Fruit fly (Drosophila melanogaster) whole organism, pupa: ENCODE results near the gene Lrr47.
A peak's percentile ranks its signal among the peaks of the same experiment; 100 is the strongest.

Source experiments
- CG10348 ChIP-seq: fragments of 200-800 bp; sonication (Bioruptor generic); IDR thresholded peaks from 2 replicates; pipeline ENCODE4 v1.3.6; 2022; ENCODE audit warnings: missing biosample characterization, missing genetic modification characterization
- CG12605 ChIP-seq: fragments of 200-800 bp; sonication (Bioruptor generic); IDR thresholded peaks from 2 replicates; pipeline ENCODE4 v1.3.6; 2022; ENCODE audit warnings: missing biosample characterization, missing genetic modification characterization
- CG13204 ChIP-seq: fragments of 200-800 bp; sonication (Bioruptor generic); optimal IDR thresholded peaks from 2 replicates; lab custom pipeline; 2018; ENCODE audit warnings: missing biosample characterization, mild to moderate bottlenecking, missing genetic modification characterization, moderate library complexity
- CG14655 ChIP-seq: fragments of 200-800 bp; sonication (Bioruptor generic); optimal IDR thresholded peaks from 3 replicates; lab custom pipeline; 2017; ENCODE audit warnings: mild to moderate bottlenecking, missing biosample characterization, missing genetic modification reagents, missing genetic modification characterization
- CG15710 ChIP-seq: fragments of 200-800 bp; sonication (Bioruptor generic); optimal IDR thresholded peaks from 2 replicates; lab custom pipeline; 2018; ENCODE audit warnings: missing biosample characterization, mild to moderate bottlenecking, missing genetic modification characterization, moderate library complexity
- CG17806 ChIP-seq: fragments of 200-800 bp; sonication (Bioruptor generic); optimal IDR thresholded peaks from 2 replicates; lab custom pipeline; 2018; ENCODE audit warnings: missing biosample characterization, mild to moderate bottlenecking, missing genetic modification characterization, moderate library complexity
- CG32121 ChIP-seq: fragments of 200-800 bp; sonication (Bioruptor generic); IDR thresholded peaks from 2 replicates; pipeline ENCODE4 v1.3.6; 2022; ENCODE audit warnings: missing biosample characterization, missing genetic modification characterization
- CG34367 ChIP-seq: fragments of 200-800 bp; sonication (Bioruptor generic); optimal IDR thresholded peaks from 2 replicates; lab custom pipeline; 2018; ENCODE audit warnings: missing biosample characterization, mild to moderate bottlenecking, missing genetic modification characterization
- CG4496 ChIP-seq: fragments of 200-800 bp; sonication (Bioruptor generic); IDR thresholded peaks from 3 replicates; pipeline ENCODE4 v1.3.6; 2022; ENCODE audit warnings: missing biosample characterization, missing genetic modification characterization
- CG8159 ChIP-seq: fragments of 200-800 bp; sonication (Bioruptor generic); optimal IDR thresholded peaks from 3 replicates; lab custom pipeline; 2018; ENCODE audit warnings: missing biosample characterization, mild to moderate bottlenecking, missing genetic modification characterization, moderate library complexity
- CG8301 ChIP-seq: fragments of 200-800 bp; sonication (Bioruptor generic); optimal IDR thresholded peaks from 2 replicates; lab custom pipeline; 2018; ENCODE audit warnings: missing biosample characterization, mild to moderate bottlenecking, missing genetic modification characterization
- CG9948 ChIP-seq: fragments of 200-800 bp; sonication (Bioruptor generic); optimal IDR thresholded peaks from 2 replicates; lab custom pipeline; 2018; ENCODE audit warnings: missing biosample characterization, mild to moderate bottlenecking, missing genetic modification characterization, moderate library complexity
- D1 ChIP-seq: fragments of 200-800 bp; sonication (Bioruptor generic); optimal IDR thresholded peaks from 2 replicates; lab custom pipeline; 2018; ENCODE audit warnings: missing biosample characterization, mild to moderate bottlenecking, missing genetic modification characterization, moderate library complexity
- EcR ChIP-seq: fragments of 200-800 bp; sonication (Bioruptor generic); optimal IDR thresholded peaks from 3 replicates; lab custom pipeline; 2019; ENCODE audit warnings: missing biosample characterization, missing genetic modification characterization, mild to moderate bottlenecking, moderate library complexity, missing genetic modification reagents
- Ets98B ChIP-seq: fragments of 200-800 bp; sonication (Bioruptor generic); IDR thresholded peaks from 2 replicates; pipeline ENCODE4 v1.3.6; 2022; ENCODE audit warnings: missing biosample characterization, missing genetic modification characterization
- Pif1A ChIP-seq: fragments of 200-800 bp; sonication (Bioruptor generic); optimal IDR thresholded peaks from 3 replicates; lab custom pipeline; 2016; ENCODE audit warnings: missing biosample characterization, missing genetic modification characterization
- Pif1B ChIP-seq: fragments of 200-800 bp; sonication (Bioruptor generic); optimal IDR thresholded peaks from 3 replicates; lab custom pipeline; 2016; ENCODE audit warnings: missing biosample characterization, missing genetic modification characterization
- Snoo ChIP-seq: fragments of 200-800 bp; sonication (Bioruptor generic); optimal IDR thresholded peaks from 3 replicates; lab custom pipeline; 2017; ENCODE audit warnings: missing biosample characterization, mild to moderate bottlenecking, missing genetic modification characterization, inconsistent platforms
- fd96Ca ChIP-seq: fragments of 200-800 bp; sonication (Bioruptor generic); IDR thresholded peaks from 3 replicates; pipeline ENCODE4 v1.3.6; 2022; ENCODE audit warnings: missing biosample characterization, missing genetic modification characterization
- gl ChIP-seq: fragments of 200-800 bp; sonication (Bioruptor generic); optimal IDR thresholded peaks from 2 replicates; lab custom pipeline; 2018; ENCODE audit warnings: missing biosample characterization, mild to moderate bottlenecking, missing genetic modification characterization
- rn ChIP-seq: fragments of 200-800 bp; sonication (Bioruptor generic); IDR thresholded peaks from 2 replicates; pipeline ENCODE4 v1.3.6; 2022; ENCODE audit warnings: missing biosample characterization, missing genetic modification characterization

Lrr47 gene

dm6 chr2L:10522174-10522893, 5.2 kb downstream of the Lrr47 start:
- TF ChIP-seq CG4496 (GFP tag; lab: Robert Waterston, UW) (0 out of 3 replicates have a peak, but pooled peaks have one; percentile 12), CG10348 (GFP tag; lab: Robert Waterston, UW) (no peak), fd96Ca (GFP tag; lab: Robert Waterston, UW) (0 out of 3 replicates have a peak, but pooled peaks have one; percentile 19), CG8301 (peak; percentile 13), CG14655 (GFP tag; lab: Kevin White, UChicago) (peak; percentile 41), Pif1A (no peak), CG8159 (peak; percentile 28), Ets98B (GFP tag; lab: Robert Waterston, UW) (no peak), EcR (no peak), CG12605 (GFP tag; lab: Robert Waterston, UW) (no peak), CG32121 (GFP tag; lab: Robert Waterston, UW) (peak; percentile 23; the same call in 1 of the 2 replicates), D1 (tag; lab: Kevin White, UChicago) (no peak), CG9948 (peak; percentile 8), Pif1B (GFP tag; lab: Kevin White, UChicago) (no peak), CG15710 (peak; percentile 6), rn (GFP tag; lab: Robert Waterston, UW) (no peak), CG17806 (tag; lab: Kevin White, UChicago) (no peak)
- TF ChIP-seq, all 21 proteins: peak for 8

- no peak for TF ChIP-seq CG10348 (GFP tag; lab: Robert Waterston, UW)
- TF ChIP-seq CG8301: peak; percentile 63
- peak; percentile 39 for TF ChIP-seq Pif1A
- 0 out of 2 replicates have a peak, but pooled peaks have one; percentile 32 for TF ChIP-seq rn (GFP tag; lab: Robert Waterston, UW)
- no peak; the same call in 1 of the 3 replicates for TF ChIP-seq CG4496 (GFP tag; lab: Robert Waterston, UW)
- TF ChIP-seq CG17806 (tag; lab: Kevin White, UChicago): peak; percentile 71
- no peak for TF ChIP-seq CG13204 (GFP tag; lab: Kevin White, UChicago)
- TF ChIP-seq CG8159: peak; percentile 78
- peak; percentile 42 for TF ChIP-seq Snoo (tag; lab: Kevin White, UChicago)
- TF ChIP-seq CG15710: peak; percentile 75
- TF ChIP-seq CG34367: peak; percentile 61
- TF ChIP-seq fd96Ca (GFP tag; lab: Robert Waterston, UW): no peak; the same call in 2 of the 3 replicates
- peak; percentile 69 for TF ChIP-seq CG9948
- peak; percentile 50 for TF ChIP-seq Pif1B (GFP tag; lab: Kevin White, UChicago)
- no peak; the same call in 1 of the 2 replicates for TF ChIP-seq Ets98B (GFP tag; lab: Robert Waterston, UW)
- TF ChIP-seq EcR: no peak
- peak; percentile 58 for TF ChIP-seq gl (tag; lab: Kevin White, UChicago)
- peak; percentile 82; the same call in 1 of the 2 replicates for TF ChIP-seq CG32121 (GFP tag; lab: Robert Waterston, UW)
- no peak; the same call in 1 of the 2 replicates for TF ChIP-seq CG12605 (GFP tag; lab: Robert Waterston, UW)
- TF ChIP-seq CG14655 (GFP tag; lab: Kevin White, UChicago): peak; percentile 69
- TF ChIP-seq D1 (tag; lab: Kevin White, UChicago): no peak
Measured at dm6 chr2L:10526953-10527584, 9.9 kb downstream of the Lrr47 start, which contains the start of gene Lip4. Lip4 (plus strand) TSS chr2L:10527572.

dm6 chr2L:10528984-10529383, 11.8 kb downstream of the Lrr47 start:
- no peak for TF ChIP-seq CG34367
- TF ChIP-seq Snoo (tag; lab: Kevin White, UChicago): no peak
- no peak for TF ChIP-seq CG9948
- no peak for TF ChIP-seq fd96Ca (GFP tag; lab: Robert Waterston, UW)
- TF ChIP-seq CG15710: no peak
- no peak for TF ChIP-seq CG17806 (tag; lab: Kevin White, UChicago)
- no peak for TF ChIP-seq rn (GFP tag; lab: Robert Waterston, UW)
- TF ChIP-seq CG8159: no peak
- no peak for TF ChIP-seq Ets98B (GFP tag; lab: Robert Waterston, UW)
- TF ChIP-seq CG13204 (GFP tag; lab: Kevin White, UChicago): no peak
- TF ChIP-seq CG14655 (GFP tag; lab: Kevin White, UChicago): no peak
- no peak for TF ChIP-seq gl (tag; lab: Kevin White, UChicago)
- TF ChIP-seq CG12605 (GFP tag; lab: Robert Waterston, UW): no peak
- TF ChIP-seq EcR: no peak
- no peak for TF ChIP-seq CG10348 (GFP tag; lab: Robert Waterston, UW)

dm6 chr2L:10530089-10530488, 13.0 kb downstream of the Lrr47 start:
- TF ChIP-seq CG32121 (GFP tag; lab: Robert Waterston, UW) (no peak), D1 (tag; lab: Kevin White, UChicago) (no peak), CG17806 (tag; lab: Kevin White, UChicago) (no peak), Snoo (tag; lab: Kevin White, UChicago) (no peak), Ets98B (GFP tag; lab: Robert Waterston, UW) (no peak), fd96Ca (GFP tag; lab: Robert Waterston, UW) (no peak), CG34367 (no peak), CG15710 (no peak), CG12605 (GFP tag; lab: Robert Waterston, UW) (no peak), rn (GFP tag; lab: Robert Waterston, UW) (no peak), CG9948 (no peak)

dm6 chr2L:10531521-10531920, 14.4 kb downstream of the Lrr47 start, which contains the start of gene CG18301:
CG18301 (plus strand) TSS chr2L:10531821.
- TF ChIP-seq CG32121 (GFP tag; lab: Robert Waterston, UW): no peak
- TF ChIP-seq Pif1A: no peak
- no peak for TF ChIP-seq CG10348 (GFP tag; lab: Robert Waterston, UW)
- TF ChIP-seq CG17806 (tag; lab: Kevin White, UChicago): no peak
- no peak for TF ChIP-seq CG8159
- no peak for TF ChIP-seq CG9948
- TF ChIP-seq CG34367: no peak
- TF ChIP-seq Pif1B (GFP tag; lab: Kevin White, UChicago): no peak
